Worm (Caenorhabditis elegans): ENCODE results near the gene F54F12.2.

Gene F54F12.2

ce11 chrIII:13015754-13016317 is 24.0 kb upstream of the F54F12.2 start (continued):
- no peak for TF ChIP-seq cey-2 (tag; optimal IDR thresholded peaks at IDR 0.05; ENCODE audit: borderline replicate concordance, insufficient read depth)
- TF ChIP-seq ceh-28 (tag; optimal IDR thresholded peaks at IDR 0.05): no peak
- peak; percentile 54 for TF ChIP-seq hlh-11 (tag; optimal IDR thresholded peaks at IDR 0.05)
- peak; percentile 65 for TF ChIP-seq dve-1 (tag; optimal IDR thresholded peaks at IDR 0.05; ENCODE audit: insufficient read depth)
- TF ChIP-seq nhr-111 (GFP tag; optimal IDR thresholded peaks at IDR 0.05): peak; percentile 47
- TF ChIP-seq zip-2 (tag; optimal IDR thresholded peaks at IDR 0.05): no peak
- TF ChIP-seq unc-62 (GFP tag; optimal IDR thresholded peaks at IDR 0.05 in 1 of 2): peak in 1 of 2 experiments; percentile 70
- no peak for TF ChIP-seq unc-62 (tag; optimal IDR thresholded peaks at IDR 0.05)
- TF ChIP-seq F26F4.8 (GFP tag; conservative IDR thresholded peaks at IDR 0.05): peak; percentile 73; the same call in 1 of the 2 replicates
- TF ChIP-seq ceh-62 (tag; optimal IDR thresholded peaks at IDR 0.05): no peak
- TF ChIP-seq nhr-28 (tag; optimal IDR thresholded peaks at IDR 0.05): no peak
- TF ChIP-seq hlh-30 (tag; optimal IDR thresholded peaks at IDR 0.05; ENCODE audit: insufficient read depth): peak; percentile 70
- TF ChIP-seq hif-1 (tag; optimal IDR thresholded peaks at IDR 0.05): peak in 1 of 2 experiments; percentile 29
- TF ChIP-seq tag-97 (GFP tag; IDR thresholded peaks at IDR 0.05): no peak
- peak; percentile 77 for TF ChIP-seq ZK337.2 (GFP tag; IDR thresholded peaks at IDR 0.05)
- TF ChIP-seq zfp-3 (GFP tag; conservative IDR thresholded peaks at IDR 0.05): 0 out of 2 replicates have a peak, but pooled peaks have one; percentile 28
- peak; percentile 60 for TF ChIP-seq mep-1 (tag; optimal IDR thresholded peaks at IDR 0.05)
- TF ChIP-seq ces-1 (GFP tag; optimal IDR thresholded peaks at IDR 0.05): no peak
- TF ChIP-seq pha-4 (GFP tag; IDR thresholded peaks at IDR 0.05): peak; percentile 73
- TF ChIP-seq pha-4 (tag; optimal IDR thresholded peaks at IDR 0.05): no peak
- TF ChIP-seq F49E8.2 (tag; optimal IDR thresholded peaks at IDR 0.05; ENCODE audit: borderline replicate concordance): peak; percentile 50
- no peak for TF ChIP-seq ama-1 (optimal IDR thresholded peaks at IDR 0.05)
- TF ChIP-seq php-3 (GFP tag; IDR thresholded peaks at IDR 0.05): peak; percentile 50; the same call in 1 of the 2 replicates
- peak; percentile 72; the same call in 1 of the 2 replicates for TF ChIP-seq Y105C5A.15 (GFP tag; IDR thresholded peaks at IDR 0.05)
- TF ChIP-seq rbr-2 (tag; optimal IDR thresholded peaks at IDR 0.05): peak; percentile 30
- TF ChIP-seq mdt-29 (GFP tag; IDR thresholded peaks at IDR 0.05): 0 out of 2 replicates have a peak, but pooled peaks have one; percentile 22
- TF ChIP-seq saeg-2 (GFP tag; IDR thresholded peaks at IDR 0.05): peak; percentile 65
- TF ChIP-seq F10B5.3 (tag; optimal IDR thresholded peaks at IDR 0.05): no peak
- peak; percentile 76 for TF ChIP-seq Y48G9A.11 (GFP tag; IDR thresholded peaks at IDR 0.05)
- peak; percentile 17 for TF ChIP-seq nhr-6 (tag; optimal IDR thresholded peaks at IDR 0.05)
- peak; percentile 91 for TF ChIP-seq egl-43 (GFP tag; IDR thresholded peaks at IDR 0.05)
- TF ChIP-seq spr-1 (tag; optimal IDR thresholded peaks at IDR 0.05): peak; percentile 66
- TF ChIP-seq ztf-7 (tag; optimal IDR thresholded peaks at IDR 0.05): peak; percentile 50
- no peak for TF ChIP-seq nhr-77 (tag; optimal IDR thresholded peaks at IDR 0.05)
- TF ChIP-seq madf-5 (GFP tag; IDR thresholded peaks at IDR 0.05): peak; percentile 40 to 79; a peak in 2 of 4 replicates
- peak; percentile 79 for TF ChIP-seq dmd-8 (GFP tag; IDR thresholded peaks at IDR 0.05)
- no peak for TF ChIP-seq ceh-82 (tag; optimal IDR thresholded peaks at IDR 0.05)
- no peak for TF ChIP-seq nhr-10 (tag; optimal IDR thresholded peaks at IDR 0.05)
- TF ChIP-seq T20F7.1 (GFP tag; optimal IDR thresholded peaks at IDR 0.05): no peak
- TF ChIP-seq duxl-1 (tag; optimal IDR thresholded peaks at IDR 0.05; ENCODE audit: poor library complexity): peak; percentile 71
- TF ChIP-seq lsy-2 (tag; optimal IDR thresholded peaks at IDR 0.05): peak in 1 of 2 experiments; percentile 64
- TF ChIP-seq arid-1 (GFP tag; conservative IDR thresholded peaks at IDR 0.05): peak; percentile 69; the same call in 1 of the 2 replicates
- TF ChIP-seq daf-8 (GFP tag; IDR thresholded peaks at IDR 0.05): no peak
- TF ChIP-seq ceh-44 (GFP tag; IDR thresholded peaks at IDR 0.05): peak; percentile 58; the same call in 1 of the 2 replicates
- TF ChIP-seq sdz-12 (GFP tag; optimal IDR thresholded peaks at IDR 0.05): no peak
- 0 out of 2 replicates have a peak, but pooled peaks have one; percentile 16 for TF ChIP-seq lin-1 (GFP tag; IDR thresholded peaks at IDR 0.05)
- TF ChIP-seq lin-13 (GFP tag; optimal IDR thresholded peaks at IDR 0.05): peak; percentile 3
- no peak for TF ChIP-seq daf-12 (tag; optimal IDR thresholded peaks at IDR 0.05)
- TF ChIP-seq mdl-1 (tag; optimal IDR thresholded peaks at IDR 0.05): peak in 1 of 2 experiments; percentile 30
- peak; percentile 80 for TF ChIP-seq lin-38 (GFP tag; IDR thresholded peaks at IDR 0.05)
